Worm (Caenorhabditis elegans) whole organism, late embryonic: Measurements from ENCODE around the gene zag-1.

ENCODE experiments used
- F13H6.1 ChIP-seq: sonication (generic microtip); optimal IDR thresholded peaks from 2 replicates; lab custom pipeline; 2016; ENCODE audit warnings: missing genetic modification characterization, missing compliant biosample characterization
- T23F11.4 ChIP-seq: fragments of 200-800 bp; sonication (Bioruptor generic); optimal IDR thresholded peaks from 2 replicates; lab custom pipeline; 2018; ENCODE audit warnings: mild to moderate bottlenecking, missing genetic modification characterization, missing compliant biosample characterization
- ceh-18 ChIP-seq: sonication (generic microtip); optimal IDR thresholded peaks from 2 replicates; lab custom pipeline; 2016; ENCODE audit warnings: missing genetic modification characterization, missing compliant biosample characterization
- ceh-19 ChIP-seq: fragments of 200-800 bp; sonication (Bioruptor generic); optimal IDR thresholded peaks from 2 replicates; lab custom pipeline; 2018; ENCODE audit warnings: mild to moderate bottlenecking, missing genetic modification characterization, missing compliant biosample characterization
- ceh-31 ChIP-seq: sonication (generic microtip); optimal IDR thresholded peaks from 2 replicates; lab custom pipeline; 2016; ENCODE audit warnings: missing genetic modification characterization, missing compliant biosample characterization
- ceh-34 ChIP-seq: sonication (generic microtip); optimal IDR thresholded peaks from 2 replicates; lab custom pipeline; 2016; ENCODE audit warnings: mild to moderate bottlenecking, missing genetic modification characterization, missing compliant biosample characterization
- ceh-48 ChIP-seq: sonication (generic microtip); optimal IDR thresholded peaks from 2 replicates; lab custom pipeline; 2016; ENCODE audit warnings: missing genetic modification characterization, inconsistent platforms, missing compliant biosample characterization
- ceh-6 ChIP-seq: fragments of 200-800 bp; sonication (Bioruptor generic); optimal IDR thresholded peaks from 2 replicates; lab custom pipeline; 2018; ENCODE audit warnings: mild to moderate bottlenecking, missing genetic modification characterization, missing compliant biosample characterization
- ceh-9 ChIP-seq: sonication (generic microtip); optimal IDR thresholded peaks from 2 replicates; lab custom pipeline; 2016; ENCODE audit warnings: mild to moderate bottlenecking, missing genetic modification characterization, inconsistent platforms, missing compliant biosample characterization
- elt-4 ChIP-seq: sonication (generic microtip); optimal IDR thresholded peaks from 2 replicates; lab custom pipeline; 2016; ENCODE audit warnings: missing genetic modification characterization, missing compliant biosample characterization
- eyg-1 ChIP-seq: sonication (generic microtip); optimal IDR thresholded peaks from 2 replicates; lab custom pipeline; 2016; ENCODE audit warnings: missing genotype, missing genetic modification characterization, missing compliant biosample characterization
- fax-1 ChIP-seq: sonication (generic microtip); optimal IDR thresholded peaks from 2 replicates; lab custom pipeline; 2016; ENCODE audit warnings: missing genotype, missing genetic modification characterization, missing compliant biosample characterization
- fkh-10 ChIP-seq: fragments of 150-350 bp; optimal IDR thresholded peaks from 2 replicates; lab custom pipeline; 2014; ENCODE audit warnings: missing biosample characterization, missing genetic modification reagents, missing genetic modification characterization
- fkh-6 ChIP-seq: sonication (generic microtip); optimal IDR thresholded peaks from 2 replicates; lab custom pipeline; 2016; ENCODE audit warnings: missing genetic modification characterization, missing compliant biosample characterization
- hlh-13 ChIP-seq: fragments of 200-800 bp; sonication (Bioruptor generic); optimal IDR thresholded peaks from 2 replicates; lab custom pipeline; 2018; ENCODE audit warnings: mild to moderate bottlenecking, missing genetic modification characterization, missing compliant biosample characterization
- hlh-15 ChIP-seq: sonication (generic microtip); optimal IDR thresholded peaks from 2 replicates; lab custom pipeline; 2016; ENCODE audit warnings: missing genetic modification characterization, missing compliant biosample characterization
- hlh-30 ChIP-seq: sonication (generic microtip); optimal IDR thresholded peaks from 2 replicates; lab custom pipeline; 2017; ENCODE audit warnings: antibody characterized with exemption, missing genetic modification characterization, missing compliant biosample characterization; ENCODE audit not compliant: insufficient read depth
- hlh-6 ChIP-seq: sonication (generic microtip); optimal IDR thresholded peaks from 2 replicates; lab custom pipeline; 2016; ENCODE audit warnings: missing genotype, missing genetic modification characterization, missing compliant biosample characterization
- hlh-8 ChIP-seq: sonication (generic microtip); optimal IDR thresholded peaks from 2 replicates; lab custom pipeline; 2016; ENCODE audit warnings: missing genotype, missing genetic modification characterization, missing compliant biosample characterization
- madf-2 ChIP-seq: sonication (generic microtip); optimal IDR thresholded peaks from 2 replicates; lab custom pipeline; 2017; ENCODE audit warnings: missing genetic modification characterization, missing compliant biosample characterization
- mec-3 ChIP-seq: sonication (generic microtip); optimal IDR thresholded peaks from 2 replicates; lab custom pipeline; 2016; ENCODE audit warnings: borderline replicate concordance, missing genetic modification characterization, missing compliant biosample characterization
- nfya-1 ChIP-seq: sonication (generic microtip); optimal IDR thresholded peaks from 2 replicates; lab custom pipeline; 2017; ENCODE audit warnings: missing genetic modification characterization, mild to moderate bottlenecking, missing compliant biosample characterization, antibody characterized with exemption, moderate library complexity
- nhr-11 ChIP-seq: fragments of 150-350 bp; optimal IDR thresholded peaks from 2 replicates; lab custom pipeline; 2014; ENCODE audit warnings: missing biosample characterization, missing genetic modification characterization
- nhr-232 ChIP-seq: sonication (generic microtip); optimal IDR thresholded peaks from 2 replicates; lab custom pipeline; 2016; ENCODE audit warnings: missing genetic modification characterization, missing compliant biosample characterization
- npax-4 ChIP-seq: sonication (generic microtip); optimal IDR thresholded peaks from 2 replicates; lab custom pipeline; 2016; ENCODE audit warnings: missing genetic modification characterization, missing compliant biosample characterization
- odd-2 ChIP-seq: sonication (generic microtip); optimal IDR thresholded peaks from 2 replicates; lab custom pipeline; 2017; ENCODE audit warnings: antibody characterized with exemption, mild to moderate bottlenecking, missing genetic modification characterization, missing compliant biosample characterization
- pat-9 ChIP-seq: fragments of 200-800 bp; sonication (Bioruptor generic); optimal IDR thresholded peaks from 2 replicates; lab custom pipeline; 2018; ENCODE audit warnings: mild to moderate bottlenecking, missing genetic modification characterization, moderate library complexity, missing compliant biosample characterization
- pha-2 ChIP-seq: sonication (generic microtip); optimal IDR thresholded peaks from 2 replicates; lab custom pipeline; 2017; ENCODE audit warnings: mild to moderate bottlenecking, missing genetic modification characterization, missing compliant biosample characterization
- pha-4 ChIP-seq: fragments of 150-350 bp; optimal IDR thresholded peaks from 2 replicates; lab custom pipeline; 2018; ENCODE audit warnings: missing biosample characterization, missing genetic modification reagents, missing genetic modification characterization
- pros-1 ChIP-seq: fragments of 150-350 bp; optimal IDR thresholded peaks from 2 replicates; lab custom pipeline; 2014; ENCODE audit warnings: missing biosample characterization, missing genetic modification reagents, missing genetic modification characterization
- sdc-2 ChIP-seq: sonication (generic microtip); optimal IDR thresholded peaks from 2 replicates; lab custom pipeline; 2016; ENCODE audit warnings: missing genotype, missing genetic modification characterization, missing compliant biosample characterization
- sox-2 ChIP-seq: fragments of 200-800 bp; sonication (Bioruptor generic); IDR thresholded peaks from 2 replicates; pipeline ENCODE4 v1.3.6; 2022; ENCODE audit warnings: missing genetic modification reagents, missing genetic modification characterization, missing compliant biosample characterization
- sox-4 ChIP-seq: sonication (generic microtip); optimal IDR thresholded peaks from 2 replicates; lab custom pipeline; 2017; ENCODE audit warnings: mild to moderate bottlenecking, missing genetic modification characterization, inconsistent platforms, missing compliant biosample characterization
- syd-9 ChIP-seq: sonication (generic microtip); optimal IDR thresholded peaks from 2 replicates; lab custom pipeline; 2016; ENCODE audit warnings: mild to moderate bottlenecking, missing genetic modification characterization, moderate library complexity, missing compliant biosample characterization
- tbx-2 ChIP-seq: sonication (generic microtip); optimal IDR thresholded peaks from 2 replicates; lab custom pipeline; 2016; ENCODE audit warnings: missing genetic modification characterization, missing compliant biosample characterization
- tbx-7 ChIP-seq: sonication (generic microtip); optimal IDR thresholded peaks from 2 replicates; lab custom pipeline; 2016; ENCODE audit warnings: missing genotype, missing genetic modification characterization, missing compliant biosample characterization
- unc-42 ChIP-seq: sonication (generic microtip); optimal IDR thresholded peaks from 2 replicates; lab custom pipeline; 2016; ENCODE audit warnings: missing genotype, missing genetic modification characterization, missing compliant biosample characterization
- unc-86 ChIP-seq: sonication (generic microtip); optimal IDR thresholded peaks from 2 replicates; lab custom pipeline; 2016; ENCODE audit warnings: missing genetic modification characterization, missing compliant biosample characterization

Gene zag-1

DNA sequence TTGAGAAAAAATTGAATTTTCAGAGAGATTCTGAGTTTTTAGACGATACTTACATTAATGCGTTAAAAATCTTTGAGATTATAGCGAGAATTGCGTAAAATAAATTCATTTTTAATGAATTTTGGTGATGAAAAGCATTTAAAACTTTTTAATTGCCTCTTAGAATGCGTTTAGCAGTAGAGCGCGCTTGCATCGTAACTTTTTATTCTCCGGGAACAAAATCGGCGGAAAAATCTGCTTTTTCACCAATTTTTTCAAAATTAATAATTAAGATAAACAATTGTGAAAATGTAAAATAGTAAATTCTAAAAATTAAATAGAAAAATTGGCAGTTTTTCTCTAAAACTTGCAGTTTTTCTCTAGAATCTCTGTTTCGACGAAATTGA lies 40.4 kb upstream of the zag-1 start (continued):
- TF ChIP-seq ceh-6 (no peak), pat-9 (tag; lab: Kevin White, UChicago) (no peak)

DNA sequence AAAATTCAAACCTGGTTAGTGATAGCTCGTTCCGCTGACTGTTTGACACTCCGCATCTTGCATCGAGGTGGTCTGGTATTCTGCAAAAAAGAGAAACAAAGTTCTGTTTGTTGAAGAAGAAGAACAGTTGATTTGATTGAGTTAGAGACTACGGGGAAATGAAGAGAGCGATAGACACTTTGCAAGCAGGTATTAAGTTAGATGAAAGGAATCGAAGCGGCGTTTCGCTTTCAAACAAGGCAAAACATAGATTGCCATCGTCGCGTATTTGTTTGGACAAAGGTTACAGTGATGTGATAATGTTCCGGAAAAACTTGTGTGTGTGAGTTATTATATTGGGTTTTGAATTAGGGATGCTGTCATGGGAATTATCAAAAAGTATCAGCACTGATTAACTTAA lies 38.4 kb upstream of the zag-1 start:
- TF ChIP-seq fkh-6 (tag; lab: Kevin White, UChicago) (no peak), nhr-11 (no peak), T23F11.4 (GFP tag; lab: Kevin White, UChicago) (no peak), ceh-48 (no peak), elt-4 (no peak), pha-2 (tag; lab: Kevin White, UChicago) (no peak), hlh-30 (tag; lab: Kevin White, UChicago) (no peak), fax-1 (tag; lab: Kevin White, UChicago) (no peak), tbx-2 (tag; lab: Kevin White, UChicago) (no peak), pat-9 (tag; lab: Kevin White, UChicago) (no peak), tbx-7 (tag; lab: Kevin White, UChicago) (no peak), sox-4 (tag; lab: Kevin White, UChicago) (no peak), nfya-1 (no peak), sox-2 (GFP tag; lab: Robert Waterston, UW) (no peak), ceh-34 (tag; lab: Kevin White, UChicago) (no peak), hlh-15 (tag; lab: Kevin White, UChicago) (no peak), unc-86 (tag; lab: Kevin White, UChicago) (no peak)

DNA sequence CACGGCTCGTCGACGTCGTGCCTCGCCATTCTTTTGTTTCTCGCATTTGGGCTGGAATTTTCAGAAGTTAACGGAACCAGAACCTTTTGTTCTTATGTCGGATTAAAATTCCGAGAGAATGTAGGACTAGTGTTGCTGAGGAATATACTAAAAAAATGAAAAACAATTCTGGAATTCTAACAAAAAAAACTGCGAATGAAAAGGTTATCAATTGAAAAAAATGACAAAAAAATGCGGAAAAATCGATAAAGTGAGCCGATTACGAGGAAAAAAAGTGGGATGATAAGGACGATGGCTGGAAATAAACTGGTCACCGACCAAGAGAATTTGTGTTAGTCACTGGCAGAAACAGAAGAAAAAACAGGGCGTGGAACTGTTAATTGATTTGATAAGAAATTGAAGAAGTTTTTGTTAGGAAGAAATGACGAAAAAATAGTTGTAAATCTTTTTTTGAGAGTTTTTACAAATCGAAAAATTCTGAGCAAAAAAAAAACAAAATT lies 36.3 kb upstream of the zag-1 start, which contains the start of gene bris-1:
Gene bris-1 (minus strand): TSS at position 51 of the 500 bp plus-strand sequence.
- TF ChIP-seq sdc-2 (tag; lab: Kevin White, UChicago) (no peak), fkh-10 (GFP tag; lab: Kevin White, UChicago) (no peak), hlh-13 (GFP tag; lab: Kevin White, UChicago) (no peak), ceh-9 (tag; lab: Kevin White, UChicago) (no peak), madf-2 (tag; lab: Kevin White, UChicago) (no peak), pha-2 (tag; lab: Kevin White, UChicago) (no peak), syd-9 (no peak), ceh-31 (tag; lab: Kevin White, UChicago) (no peak), pha-4 (tag; lab: Kevin White, UChicago) (no peak), ceh-48 (no peak), hlh-6 (no peak)

ce11 chrIV:3820133-3820532 lies 35.5 kb upstream of the zag-1 start:
- TF ChIP-seq unc-42 (peak; percentile 58), pha-2 (tag; lab: Kevin White, UChicago) (no peak)

DNA sequence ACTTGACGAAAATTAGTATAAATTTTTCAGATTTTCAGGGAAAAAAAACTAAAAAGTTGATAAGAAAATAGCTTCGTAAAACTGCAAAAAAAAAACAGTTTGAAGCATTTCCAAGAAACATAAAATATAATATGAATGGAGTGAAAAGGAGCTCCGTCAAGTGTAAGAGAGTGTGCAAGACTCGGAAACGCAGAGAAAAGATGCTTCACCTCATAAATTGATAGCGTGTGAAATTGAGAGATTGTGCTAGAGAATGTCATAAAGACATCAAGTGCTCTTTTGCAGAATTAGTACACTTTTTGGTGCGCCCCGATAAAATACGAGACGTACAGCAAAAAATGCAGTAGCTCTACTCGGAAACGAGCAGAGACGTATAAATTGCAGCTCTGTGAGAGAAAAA lies 34.1 kb upstream of the zag-1 start:
- TF ChIP-seq madf-2 (tag; lab: Kevin White, UChicago) (no peak), syd-9 (no peak), ceh-18 (tag; lab: Kevin White, UChicago) (no peak), mec-3 (tag; lab: Kevin White, UChicago) (no peak), sox-4 (tag; lab: Kevin White, UChicago) (no peak), pros-1 (tag; lab: Kevin White, UChicago) (no peak), tbx-2 (tag; lab: Kevin White, UChicago) (no peak), odd-2 (tag; lab: Kevin White, UChicago) (no peak), elt-4 (no peak), ceh-19 (GFP tag; lab: Kevin White, UChicago) (no peak), nhr-232 (tag; lab: Kevin White, UChicago) (no peak), hlh-8 (tag; lab: Kevin White, UChicago) (no peak), unc-86 (tag; lab: Kevin White, UChicago) (no peak), eyg-1 (tag; lab: Kevin White, UChicago) (no peak), npax-4 (no peak), ceh-9 (tag; lab: Kevin White, UChicago) (no peak), F13H6.1 (tag; lab: Kevin White, UChicago) (no peak)
